Worm (Caenorhabditis elegans) whole organism, young adult: ENCODE results near the gene msrp-4.

Experiments
- B0035.1 ChIP-seq: sonication (generic microtip); optimal IDR thresholded peaks from 2 replicates; lab custom pipeline; 2016; ENCODE audit warnings: missing genetic modification characterization, mild to moderate bottlenecking, missing compliant biosample characterization, missing genotype, missing genetic modification reagents
- B0336.3 ChIP-seq: fragments of 200-800 bp; sonication (Bioruptor generic); IDR thresholded peaks from 2 replicates; pipeline ENCODE4 v1.3.6; 2022; ENCODE audit warnings: missing genetic modification characterization, missing compliant biosample characterization
- F52B5.7 ChIP-seq: sonication (generic microtip); optimal IDR thresholded peaks from 2 replicates; lab custom pipeline; 2016; ENCODE audit warnings: mild to moderate bottlenecking, missing genetic modification characterization, missing compliant biosample characterization
- F55B11.4 ChIP-seq: sonication (generic microtip); optimal IDR thresholded peaks from 2 replicates; lab custom pipeline; 2016; ENCODE audit warnings: missing compliant biosample characterization, missing genetic modification characterization, borderline replicate concordance; ENCODE audit not compliant: insufficient read depth
- F57C9.4 ChIP-seq: sonication (generic microtip); optimal IDR thresholded peaks from 2 replicates; lab custom pipeline; 2017; ENCODE audit warnings: mild to moderate bottlenecking, missing genetic modification characterization, missing compliant biosample characterization
- K11D2.4 ChIP-seq: fragments of 200-800 bp; sonication (Bioruptor generic); IDR thresholded peaks from 2 replicates; pipeline ENCODE4 v1.3.6; 2022; ENCODE audit warnings: missing genetic modification reagents, missing genetic modification characterization, missing compliant biosample characterization
- Y53G8AR.9 ChIP-seq: fragments of 200-800 bp; sonication (Bioruptor generic); conservative IDR thresholded peaks from 2 replicates; pipeline ENCODE4 v1.3.6; 2022; ENCODE audit warnings: missing genetic modification reagents, missing genetic modification characterization, missing compliant biosample characterization
- Y56A3A.18 ChIP-seq: fragments of 200-800 bp; sonication (Bioruptor generic); IDR thresholded peaks from 2 replicates; pipeline ENCODE4 v1.3.6; 2022; ENCODE audit warnings: missing genetic modification reagents, missing genetic modification characterization, missing compliant biosample characterization
- Y67H2A.10 ChIP-seq: fragments of 200-800 bp; sonication (Bioruptor generic); conservative IDR thresholded peaks from 2 replicates; pipeline ENCODE4 v1.3.6; 2022; ENCODE audit warnings: missing genetic modification reagents, missing genetic modification characterization, missing compliant biosample characterization
- akir-1 ChIP-seq: fragments of 200-800 bp; sonication (Bioruptor generic); optimal IDR thresholded peaks from 2 replicates; lab custom pipeline; 2018; ENCODE audit warnings: mild to moderate bottlenecking, missing genetic modification characterization, moderate library complexity, missing compliant biosample characterization
- ccch-3 ChIP-seq: fragments of 200-800 bp; sonication (Bioruptor generic); optimal IDR thresholded peaks from 2 replicates; lab custom pipeline; 2018; ENCODE audit warnings: mild to moderate bottlenecking, missing genetic modification characterization, missing compliant biosample characterization
- ceh-40 ChIP-seq: fragments of 200-800 bp; sonication (Bioruptor generic); IDR thresholded peaks from 2 replicates; pipeline ENCODE4 v1.3.6; 2022; ENCODE audit warnings: missing genetic modification characterization, missing compliant biosample characterization
- ceh-58 ChIP-seq: fragments of 200-800 bp; sonication (Bioruptor generic); IDR thresholded peaks from 2 replicates; pipeline ENCODE4 v1.3.6; 2022; ENCODE audit warnings: missing genetic modification characterization, missing compliant biosample characterization
- ceh-79 ChIP-seq: sonication (generic microtip); optimal IDR thresholded peaks from 2 replicates; lab custom pipeline; 2017; ENCODE audit warnings: mild to moderate bottlenecking, missing genetic modification characterization, missing compliant biosample characterization
- die-1 ChIP-seq: sonication (generic microtip); optimal IDR thresholded peaks from 2 replicates; lab custom pipeline; 2016; ENCODE audit warnings: missing genotype, mild to moderate bottlenecking, missing genetic modification characterization, missing compliant biosample characterization
- dpl-1 ChIP-seq: fragments of 150-350 bp; optimal IDR thresholded peaks from 2 replicates; lab custom pipeline; 2014; ENCODE audit warnings: missing biosample characterization, missing genetic modification reagents, missing genetic modification characterization
- efl-1 ChIP-seq: fragments of 150-350 bp; optimal IDR thresholded peaks from 2 replicates; lab custom pipeline; 2014; ENCODE audit warnings: missing biosample characterization, missing genetic modification reagents, missing genetic modification characterization
- ets-4 ChIP-seq: fragments of 200-800 bp; sonication (Bioruptor generic); optimal IDR thresholded peaks from 2 replicates; lab custom pipeline; 2018; ENCODE audit warnings: mild to moderate bottlenecking, missing genetic modification characterization, missing compliant biosample characterization
- gei-17 ChIP-seq: fragments of 200-800 bp; sonication (Bioruptor generic); optimal IDR thresholded peaks from 2 replicates; lab custom pipeline; 2018; ENCODE audit warnings: mild to moderate bottlenecking, missing genetic modification characterization, missing compliant biosample characterization
- hlh-12 ChIP-seq: sonication (generic microtip); optimal IDR thresholded peaks from 2 replicates; lab custom pipeline; 2016; ENCODE audit warnings: missing genetic modification characterization, missing compliant biosample characterization
- hrde-1 ChIP-seq: sonication (generic microtip); optimal IDR thresholded peaks from 2 replicates; lab custom pipeline; 2016; ENCODE audit warnings: missing genetic modification characterization, mild to moderate bottlenecking, missing compliant biosample characterization, moderate library complexity, missing genotype, missing genetic modification reagents, borderline replicate concordance
- hsf-1 ChIP-seq: fragments of 200-800 bp; sonication (Bioruptor generic); IDR thresholded peaks from 2 replicates; pipeline ENCODE4 v1.3.6; 2022; ENCODE audit warnings: missing genetic modification reagents, missing genetic modification characterization, missing compliant biosample characterization
- lin-26 ChIP-seq: fragments of 200-800 bp; sonication (Bioruptor generic); IDR thresholded peaks from 2 replicates; pipeline ENCODE4 v1.3.6; 2022; ENCODE audit warnings: missing genetic modification reagents, missing genetic modification characterization, missing compliant biosample characterization
- lin-40 ChIP-seq: sonication (generic microtip); optimal IDR thresholded peaks from 2 replicates; lab custom pipeline; 2016; ENCODE audit warnings: missing genetic modification characterization, mild to moderate bottlenecking, missing compliant biosample characterization, missing genotype, missing genetic modification reagents
- lsl-1 ChIP-seq: fragments of 200-800 bp; sonication (Bioruptor generic); optimal IDR thresholded peaks from 2 replicates; lab custom pipeline; 2018; ENCODE audit warnings: mild to moderate bottlenecking, missing genetic modification characterization, moderate library complexity, missing compliant biosample characterization
- madf-3 ChIP-seq: fragments of 200-800 bp; sonication (Bioruptor generic); IDR thresholded peaks from 2 replicates; pipeline ENCODE4 v1.3.6; 2022; ENCODE audit warnings: missing genetic modification reagents, missing genetic modification characterization, missing compliant biosample characterization
- madf-6 ChIP-seq: fragments of 200-800 bp; sonication (Bioruptor generic); IDR thresholded peaks from 2 replicates; pipeline ENCODE4 v1.3.6; 2022; ENCODE audit warnings: missing genetic modification reagents, missing genetic modification characterization, missing compliant biosample characterization
- madf-8 ChIP-seq: fragments of 200-800 bp; sonication (Bioruptor generic); conservative IDR thresholded peaks from 2 replicates; pipeline ENCODE4 v1.3.6; 2022; ENCODE audit warnings: missing genetic modification reagents, missing genetic modification characterization, missing compliant biosample characterization
- mel-28 ChIP-seq: sonication (generic microtip); optimal IDR thresholded peaks from 2 replicates; lab custom pipeline; 2016; ENCODE audit warnings: borderline replicate concordance, mild to moderate bottlenecking, missing genetic modification characterization, missing compliant biosample characterization
- mxl-1 ChIP-seq: sonication (generic microtip); optimal IDR thresholded peaks from 2 replicates; lab custom pipeline; 2016; ENCODE audit warnings: missing genetic modification characterization, missing compliant biosample characterization
- nfyb-1 ChIP-seq: fragments of 200-800 bp; sonication (Bioruptor generic); IDR thresholded peaks from 2 replicates; pipeline ENCODE4 v1.3.6; 2022; ENCODE audit warnings: missing genetic modification reagents, missing genetic modification characterization, missing compliant biosample characterization
- nhr-27 ChIP-seq: fragments of 200-800 bp; sonication (Bioruptor generic); optimal IDR thresholded peaks from 2 replicates; lab custom pipeline; 2018; ENCODE audit warnings: mild to moderate bottlenecking, missing genetic modification characterization, moderate library complexity, missing compliant biosample characterization
- nhr-90 ChIP-seq: sonication (generic microtip); optimal IDR thresholded peaks from 2 replicates; lab custom pipeline; 2016; ENCODE audit warnings: missing genotype, mild to moderate bottlenecking, missing genetic modification characterization, missing compliant biosample characterization
- rec-8 ChIP-seq, 2 experiments: sonication (generic microtip); optimal IDR thresholded peaks; 2 replicates each; lab custom pipeline; 2016; ENCODE audit warnings: mild to moderate bottlenecking in 2 of 2, missing genetic modification characterization in 2 of 2, missing genetic modification reagents in 2 of 2, missing genotype in 2 of 2, missing biosample characterization in 1 of 2, missing compliant biosample characterization in 1 of 2, moderate library complexity in 1 of 2
- snpc-1.1 ChIP-seq: sonication (generic microtip); optimal IDR thresholded peaks from 2 replicates; lab custom pipeline; 2017; ENCODE audit warnings: missing genetic modification characterization, mild to moderate bottlenecking, missing compliant biosample characterization, antibody characterized with exemption, moderate library complexity, missing genotype, missing genetic modification reagents; ENCODE audit not compliant: insufficient read depth
- snpc-4 ChIP-seq, 5 experiments: fragments of 150-350 bp in 1 of 5; sonication (generic microtip) in 4 of 5; optimal IDR thresholded peaks; 2 replicates each; lab custom pipeline; 2014 to 2018; ENCODE audit warnings: missing genetic modification characterization in 5 of 5, missing biosample characterization in 3 of 5, antibody characterized with exemption in 2 of 5, mild to moderate bottlenecking in 2 of 5, missing compliant biosample characterization in 2 of 5, missing genotype in 2 of 5, moderate library complexity in 2 of 5, missing genetic modification reagents in 1 of 5
- tbx-9 ChIP-seq: sonication (generic microtip); optimal IDR thresholded peaks from 2 replicates; lab custom pipeline; 2016; ENCODE audit warnings: borderline replicate concordance, missing genetic modification characterization, inconsistent platforms, missing compliant biosample characterization
- tlf-1 ChIP-seq: fragments of 200-800 bp; sonication (Bioruptor generic); optimal IDR thresholded peaks from 2 replicates; lab custom pipeline; 2018; ENCODE audit warnings: mild to moderate bottlenecking, missing genetic modification characterization, missing compliant biosample characterization
- unc-130 ChIP-seq: sonication (generic microtip); optimal IDR thresholded peaks from 2 replicates; lab custom pipeline; 2016; ENCODE audit warnings: missing genetic modification reagents, missing genetic modification characterization, missing compliant biosample characterization
- ztf-26 ChIP-seq: sonication (generic microtip); optimal IDR thresholded peaks from 2 replicates; lab custom pipeline; 2017; ENCODE audit warnings: missing genetic modification characterization, missing compliant biosample characterization

msrp-4 gene

DNA sequence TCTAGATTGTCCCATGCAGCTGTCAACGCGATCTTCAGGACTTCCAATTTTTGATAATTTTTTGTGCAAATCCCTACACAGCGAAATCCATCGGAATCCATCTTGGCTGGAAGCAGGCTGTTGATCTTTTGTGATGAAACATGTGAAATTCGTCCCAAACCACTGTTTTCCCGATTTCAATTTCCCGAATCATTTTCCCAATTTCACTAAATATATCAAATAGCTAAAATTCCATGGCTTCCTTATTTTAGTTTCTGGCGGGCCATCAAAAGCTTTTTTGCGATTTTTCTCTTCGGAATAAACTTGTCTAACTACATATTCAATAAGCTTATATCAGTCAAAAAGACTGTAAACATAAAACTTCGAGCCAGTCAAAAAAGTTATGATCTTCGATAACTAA lies 1.1 kb downstream of the msrp-4 start, which contains the start of gene F46F5.8:
Gene F46F5.8 (minus strand): TSS at position 101 of the 400 bp plus-strand sequence.
- TF ChIP-seq ccch-3 (no peak), Y53G8AR.9 (GFP tag; lab: Robert Waterston, UW) (no peak), ceh-40 (GFP tag; lab: Robert Waterston, UW) (no peak), nfyb-1 (GFP tag; lab: Robert Waterston, UW) (no peak), madf-3 (GFP tag; lab: Robert Waterston, UW) (no peak), F57C9.4 (tag; lab: Kevin White, UChicago) (no peak), tbx-9 (tag; lab: Kevin White, UChicago) (no peak), hlh-12 (tag; lab: Kevin White, UChicago) (no peak), efl-1 (GFP tag; lab: Kevin White, UChicago) (no peak), ceh-58 (no peak), ceh-79 (tag; lab: Kevin White, UChicago) (no peak), F55B11.4 (tag; lab: Kevin White, UChicago) (no peak), Y67H2A.10 (no peak), B0336.3 (no peak), lin-40 (tag; lab: Kevin White, UChicago) (no peak), mxl-1 (tag; lab: Kevin White, UChicago) (no peak), mel-28 (tag; lab: Kevin White, UChicago) (no peak), nhr-90 (no peak)

DNA sequence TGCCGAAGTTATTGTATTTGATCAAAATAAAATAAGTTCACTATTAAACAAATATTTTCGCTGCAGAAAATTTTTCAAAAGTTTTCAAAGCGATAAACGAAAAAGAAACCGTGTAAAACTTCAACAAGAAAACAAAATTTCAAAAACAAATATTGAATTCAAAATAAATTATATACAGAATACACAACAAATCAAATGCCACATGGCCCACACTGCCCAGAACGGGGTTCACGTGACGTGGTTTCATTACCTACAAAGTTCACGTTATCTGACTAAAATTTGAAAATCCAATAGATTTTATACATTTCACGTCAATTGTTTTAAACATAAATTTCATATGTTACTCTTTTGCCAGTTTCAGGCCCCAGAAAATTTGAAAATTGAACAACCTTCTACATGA lies 2.1 kb downstream of the msrp-4 start, which contains the start of gene F46F5.7:
Gene F46F5.7 (minus strand): TSS at position 101 of the 400 bp plus-strand sequence.
- TF ChIP-seq unc-130 (GFP tag; lab: Kevin White, UChicago) (no peak), ets-4 (GFP tag; lab: Kevin White, UChicago) (no peak), die-1 (tag; lab: Kevin White, UChicago) (no peak), madf-8 (GFP tag; lab: Robert Waterston, UW) (no peak), gei-17 (no peak), F52B5.7 (tag; lab: Kevin White, UChicago) (no peak), tlf-1 (no peak), madf-3 (GFP tag; lab: Robert Waterston, UW) (no peak), ztf-26 (no peak), lsl-1 (no peak), ceh-79 (tag; lab: Kevin White, UChicago) (no peak), nhr-27 (tag; lab: Kevin White, UChicago) (no peak)

DNA sequence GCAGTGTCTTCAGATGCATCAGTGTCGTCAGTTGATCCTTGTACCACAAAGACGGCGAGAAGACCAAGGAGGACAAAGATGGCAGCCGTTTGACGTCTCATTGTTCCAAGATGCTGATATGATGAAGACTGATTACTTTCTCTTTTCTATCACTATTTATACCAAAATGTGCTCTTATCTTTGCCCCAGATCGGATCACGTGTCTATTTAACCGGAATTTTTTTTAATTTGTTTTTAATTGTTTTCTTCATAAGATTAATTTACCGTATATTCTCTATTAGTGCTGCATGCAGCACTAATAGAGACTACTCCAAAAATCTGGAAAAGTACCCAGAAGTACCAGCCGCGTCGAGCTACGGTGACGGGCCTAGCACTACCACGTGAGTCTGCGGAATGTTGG lies 7.9 kb downstream of the msrp-4 start, which contains the start of gene msrp-3:
Gene msrp-3 (minus strand): TSS at position 101 of the 400 bp plus-strand sequence.
- TF ChIP-seq lin-26 (GFP tag; lab: Robert Waterston, UW) (no peak), unc-130 (GFP tag; lab: Kevin White, UChicago) (no peak), madf-6 (no peak), dpl-1 (GFP tag; lab: Kevin White, UChicago) (no peak), rec-8 (tag; optimal IDR thresholded peaks at IDR 0.05; lab: Kevin White, UChicago) (no peak), K11D2.4 (GFP tag; lab: Robert Waterston, UW) (no peak), Y56A3A.18 (GFP tag; lab: Robert Waterston, UW) (no peak), snpc-1.1 (tag; lab: Kevin White, UChicago) (no peak), snpc-4 (GFP tag; optimal IDR thresholded peaks at IDR 0.05; lab: Kevin White, UChicago) (no peak), snpc-4 (tag; optimal IDR thresholded peaks at IDR 0.05; lab: Kevin White, UChicago) (no peak), hrde-1 (tag; lab: Kevin White, UChicago) (no peak), hsf-1 (GFP tag; lab: Robert Waterston, UW) (no peak), akir-1 (no peak), B0035.1 (tag; lab: Kevin White, UChicago) (no peak)
- TF ChIP-seq, all 124 proteins: peak for 0
